Worm (Caenorhabditis elegans): Measurements from ENCODE around the gene spdl-1.

DNA sequence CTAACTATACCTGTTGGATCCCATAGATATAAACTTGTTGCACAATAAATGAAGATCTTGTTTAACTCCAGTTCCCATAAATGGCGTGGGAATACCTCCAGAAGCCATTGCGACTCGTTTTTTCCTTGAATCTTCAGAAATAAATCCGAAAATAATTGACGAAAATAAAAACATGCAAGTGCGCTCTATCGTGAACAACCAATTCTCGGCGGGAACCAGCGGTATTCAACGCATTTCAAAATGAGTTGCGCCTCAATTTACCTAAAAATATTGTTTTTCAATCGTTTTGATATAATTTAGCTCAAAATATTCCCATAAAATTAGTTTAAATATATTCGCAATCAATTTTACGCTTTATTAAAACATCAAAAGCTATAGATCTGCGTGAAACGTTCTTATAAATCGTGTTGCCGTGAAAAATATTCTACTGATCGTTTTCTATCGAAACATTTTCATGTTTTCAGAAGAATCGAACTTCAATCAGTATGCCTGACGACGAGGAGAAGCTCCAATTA is at the start of gene spdl-1, which contains the start of gene snpc-1.1:
- TF ChIP-seq aptf-3 (GFP tag; IDR thresholded peaks at IDR 0.05), result no peak
- TF ChIP-seq rec-8 (tag; optimal IDR thresholded peaks at IDR 0.05), result no peak
- TF ChIP-seq atf-7 (tag; optimal IDR thresholded peaks at IDR 0.05), result no peak
- TF ChIP-seq zim-3 (tag; optimal IDR thresholded peaks at IDR 0.05), result no peak
- no peak for TF ChIP-seq sea-2 (GFP tag; IDR thresholded peaks at IDR 0.05)
- peak; percentile 21; the same call in 1 of the 2 replicates for TF ChIP-seq hmg-1.2 (GFP tag; IDR thresholded peaks at IDR 0.05)
- no peak for TF ChIP-seq him-1 (tag; optimal IDR thresholded peaks at IDR 0.05)
